Fruit fly (Drosophila melanogaster) Kc167 (cell line): ENCODE measurements around the gene CG42521.

Experiments
- Myc ChIP-seq: fragments of >200 bp; optimal IDR thresholded peaks from 2 replicates; lab custom pipeline; 2017; ENCODE audit warnings: missing external identifiers
- Sin3A ChIP-seq: fragments of >200 bp; optimal IDR thresholded peaks from 2 replicates; lab custom pipeline; 2018; ENCODE audit warnings: missing external identifiers
- insv ChIP-seq: fragments of >200 bp; optimal IDR thresholded peaks from 3 replicates; lab custom pipeline; 2018; ENCODE audit warnings: missing external identifiers
- psq ChIP-seq: fragments of >200 bp; optimal IDR thresholded peaks from 2 replicates; lab custom pipeline; 2017; ENCODE audit warnings: missing external identifiers

DNA sequence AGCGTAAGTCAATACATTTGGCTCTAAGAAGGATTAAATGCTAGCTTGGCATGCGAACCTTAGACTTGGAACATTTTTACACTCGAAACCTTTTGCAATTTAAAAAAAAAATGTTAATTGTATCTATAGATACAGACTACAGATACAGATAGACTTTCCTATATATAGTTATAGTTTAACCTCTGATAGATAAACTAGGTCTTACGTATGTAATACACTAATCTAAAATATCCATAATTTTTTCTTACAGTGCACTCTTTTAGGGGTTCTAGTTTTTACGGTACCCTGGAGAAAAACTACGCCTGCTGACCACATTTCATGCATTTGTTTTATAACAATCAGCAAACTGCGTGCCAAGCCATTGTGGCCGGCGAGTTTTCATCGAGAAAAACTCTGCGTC, 23.8 kb upstream of the CG42521 start:
- TF ChIP-seq Myc (lab: Kevin White, UChicago) (no peak), Sin3A (lab: Kevin White, UChicago) (no peak), psq (no peak), insv (lab: Kevin White, UChicago) (no peak)
